Fruit fly (Drosophila melanogaster): ENCODE data around the gene CG14132.

CG14132 gene

dm6 chr3L:11696294-11697116 is 18.6 kb downstream of the CG14132 start, which contains the start of gene Dph1 (continued):
- TF ChIP-seq kah (GFP tag; optimal IDR thresholded peaks at IDR 0.05): peak; percentile 5
- TF ChIP-seq Jarid2 (GFP tag; optimal IDR thresholded peaks at IDR 0.05): peak; percentile 72
- peak; percentile 86 for TF ChIP-seq Dp (GFP tag; optimal IDR thresholded peaks at IDR 0.05)
- peak; percentile 48; the same call in 1 of the 2 replicates for TF ChIP-seq CG4404 (GFP tag; IDR thresholded peaks at IDR 0.05)
- TF ChIP-seq BEAF-32 (GFP tag; optimal IDR thresholded peaks at IDR 0.05): peak; percentile 30
- TF ChIP-seq Nf-YC (tag; optimal IDR thresholded peaks at IDR 0.05): peak; percentile 66
- TF ChIP-seq row (GFP tag; IDR thresholded peaks at IDR 0.05): peak; percentile 85
- TF ChIP-seq gt (GFP tag; IDR thresholded peaks at IDR 0.05): peak; percentile 74
- TF ChIP-seq CG17612 (GFP tag; IDR thresholded peaks at IDR 0.05): peak; percentile 74; the same call in 1 of the 2 replicates
- TF ChIP-seq CG17359 (tag; optimal IDR thresholded peaks at IDR 0.05): peak; percentile 85
- peak; percentile 68 for TF ChIP-seq CG12236 (GFP tag; optimal IDR thresholded peaks at IDR 0.05)
- peak; percentile 76 for TF ChIP-seq CG17802 (tag; optimal IDR thresholded peaks at IDR 0.05)
- TF ChIP-seq CG1233 (GFP tag; optimal IDR thresholded peaks at IDR 0.05): peak; percentile 85
- TF ChIP-seq twi (tag; optimal IDR thresholded peaks at IDR 0.05): peak; percentile 43
- peak; percentile 76 for TF ChIP-seq CG8089 (GFP tag; optimal IDR thresholded peaks at IDR 0.05)
- TF ChIP-seq gsb (GFP tag; IDR thresholded peaks at IDR 0.05): peak; percentile 34; the same call in 1 of the 2 replicates
- peak; percentile 67; the same call in 2 of the 3 replicates for TF ChIP-seq CG6175 (GFP tag; IDR thresholded peaks at IDR 0.05)
- TF ChIP-seq E2f1 (GFP tag; IDR thresholded peaks at IDR 0.05): peak; percentile 85; the same call in 1 of the 2 replicates
- peak; percentile 85 for TF ChIP-seq CG13624 (GFP tag; optimal IDR thresholded peaks at IDR 0.05)
- TF ChIP-seq lab (GFP tag; optimal IDR thresholded peaks at IDR 0.05): peak; percentile 88
- TF ChIP-seq Tbp (GFP tag; optimal IDR thresholded peaks at IDR 0.05): no peak
- TF ChIP-seq dysf (GFP tag; IDR thresholded peaks at IDR 0.05): peak; percentile 88
- no peak for TF ChIP-seq pita (GFP tag; optimal IDR thresholded peaks at IDR 0.05)
- TF ChIP-seq vfl (GFP tag; optimal IDR thresholded peaks at IDR 0.05): peak; percentile 22
- peak in 1 of 2 experiments; percentile 93 for TF ChIP-seq eve (GFP tag; optimal IDR thresholded peaks at IDR 0.05)
- peak; percentile 54 for TF ChIP-seq da (GFP tag; optimal IDR thresholded peaks at IDR 0.05)
- TF ChIP-seq mirr (GFP tag; optimal IDR thresholded peaks at IDR 0.05): peak; percentile 61
- TF ChIP-seq CG31365 (tag; optimal IDR thresholded peaks at IDR 0.05): peak; percentile 74
- TF ChIP-seq CG6254 (GFP tag; optimal IDR thresholded peaks at IDR 0.05): peak; percentile 65
- TF ChIP-seq E2f2 (GFP tag; IDR thresholded peaks at IDR 0.05): peak; percentile 91
- peak; percentile 81 for TF ChIP-seq sd (tag; optimal IDR thresholded peaks at IDR 0.05)
- peak; percentile 42 for TF ChIP-seq CG18764 (GFP tag; optimal IDR thresholded peaks at IDR 0.05)
- TF ChIP-seq crol (GFP tag; IDR thresholded peaks at IDR 0.05): no peak
- peak; percentile 84 for TF ChIP-seq HLH3B (GFP tag; IDR thresholded peaks at IDR 0.05)
- TF ChIP-seq mam (GFP tag; optimal IDR thresholded peaks at IDR 0.05): peak; percentile 80
- peak; percentile 79 for TF ChIP-seq ems (GFP tag; optimal IDR thresholded peaks at IDR 0.05)
- no peak for TF ChIP-seq CG17912 (GFP tag; optimal IDR thresholded peaks at IDR 0.05)
- peak; percentile 70 for TF ChIP-seq CG13296 (GFP tag; optimal IDR thresholded peaks at IDR 0.05)
- peak; percentile 86 for TF ChIP-seq pzg (GFP tag; optimal IDR thresholded peaks at IDR 0.05)
- TF ChIP-seq CG7372 (GFP tag; IDR thresholded peaks at IDR 0.05): peak; percentile 85
- TF ChIP-seq CG12071 (GFP tag; optimal IDR thresholded peaks at IDR 0.05): peak; percentile 91
- peak; percentile 66 for TF ChIP-seq Dad (GFP tag; optimal IDR thresholded peaks at IDR 0.05)
- TF ChIP-seq Camta (GFP tag; optimal IDR thresholded peaks at IDR 0.05): peak; percentile 61
- TF ChIP-seq Bteb2 (GFP tag; optimal IDR thresholded peaks at IDR 0.05): peak; percentile 53
- peak; percentile 77; the same call in 1 of the 2 replicates for TF ChIP-seq ranshi (GFP tag; IDR thresholded peaks at IDR 0.05)
- TF ChIP-seq gcm2 (GFP tag; optimal IDR thresholded peaks at IDR 0.05): peak; percentile 79
- peak; percentile 66 for TF ChIP-seq CG9817 (tag; optimal IDR thresholded peaks at IDR 0.05)
- TF ChIP-seq nau (GFP tag; optimal IDR thresholded peaks at IDR 0.05): peak; percentile 72
- TF ChIP-seq CG8281 (tag; optimal IDR thresholded peaks at IDR 0.05): peak; percentile 57

All from whole organism, embryonic.